Worm (Caenorhabditis elegans): ENCODE data around the gene ivph-3.
A peak's percentile ranks its signal among the peaks of the same experiment; 100 is the strongest.

The ivph-3 gene

DNA sequence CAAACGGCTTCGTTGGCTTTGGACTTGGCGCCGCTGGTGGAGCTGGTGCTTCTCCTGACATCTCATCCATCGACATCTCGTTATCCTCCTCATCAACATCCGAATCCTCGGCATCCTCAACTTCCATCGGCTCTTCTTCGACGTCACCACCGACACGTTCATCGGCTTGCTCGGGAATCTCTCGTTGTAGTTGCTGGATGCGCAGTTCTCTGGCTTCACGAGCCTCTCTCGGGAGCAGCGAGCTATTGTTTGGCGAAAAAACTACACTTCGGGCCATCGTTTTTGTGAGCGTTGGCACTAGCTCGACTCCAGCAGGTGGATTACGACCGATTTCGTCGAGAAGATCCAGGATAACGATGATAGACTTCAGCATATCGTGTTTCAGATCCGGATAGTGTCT, 7.5 kb upstream of the ivph-3 start:
- TF ChIP-seq ztf-11 (tag; optimal IDR thresholded peaks at IDR 0.05) (no peak), elt-2 (tag; optimal IDR thresholded peaks at IDR 0.05) (no peak), nhr-23 (tag; optimal IDR thresholded peaks at IDR 0.05) (no peak), lin-15B (tag; optimal IDR thresholded peaks at IDR 0.05) (no peak), snpc-4 (tag; optimal IDR thresholded peaks at IDR 0.05) (no peak)

DNA sequence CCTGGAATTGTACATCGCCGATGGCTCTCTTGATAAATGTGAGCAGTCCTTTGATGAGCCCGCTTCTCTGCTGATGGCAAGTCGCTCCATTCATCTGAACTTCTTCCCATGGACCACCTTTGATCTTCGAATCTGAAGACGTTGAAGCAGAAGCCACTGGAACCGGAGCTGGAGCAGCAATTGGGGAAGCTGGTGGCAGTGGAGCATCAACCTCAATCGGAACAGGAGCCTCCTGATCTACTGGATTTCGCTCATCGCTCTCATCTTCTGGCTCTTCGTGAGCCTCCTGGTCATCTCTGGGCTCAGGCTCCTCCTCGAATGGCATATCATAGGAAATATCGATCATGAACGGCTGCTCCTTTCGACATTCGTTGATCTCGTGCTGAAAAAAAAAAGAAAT, 6.6 kb upstream of the ivph-3 start:
- TF ChIP-seq mdl-1 (tag; optimal IDR thresholded peaks at IDR 0.05) (no peak), pha-4 (tag; optimal IDR thresholded peaks at IDR 0.05) (no peak), nhr-76 (tag; optimal IDR thresholded peaks at IDR 0.05) (no peak), unc-39 (tag; optimal IDR thresholded peaks at IDR 0.05) (no peak), nhr-67 (tag; optimal IDR thresholded peaks at IDR 0.05) (no peak), nhr-11 (tag; optimal IDR thresholded peaks at IDR 0.05) (no peak), nhr-237 (tag; optimal IDR thresholded peaks at IDR 0.05) (no peak), tbx-2 (tag; optimal IDR thresholded peaks at IDR 0.05) (no peak), nhr-25 (tag; optimal IDR thresholded peaks at IDR 0.05) (no peak), ceh-28 (tag; optimal IDR thresholded peaks at IDR 0.05) (no peak), nhr-28 (tag; optimal IDR thresholded peaks at IDR 0.05) (no peak), pqm-1 (tag; optimal IDR thresholded peaks at IDR 0.05) (no peak), daf-12 (tag; optimal IDR thresholded peaks at IDR 0.05) (no peak)

DNA sequence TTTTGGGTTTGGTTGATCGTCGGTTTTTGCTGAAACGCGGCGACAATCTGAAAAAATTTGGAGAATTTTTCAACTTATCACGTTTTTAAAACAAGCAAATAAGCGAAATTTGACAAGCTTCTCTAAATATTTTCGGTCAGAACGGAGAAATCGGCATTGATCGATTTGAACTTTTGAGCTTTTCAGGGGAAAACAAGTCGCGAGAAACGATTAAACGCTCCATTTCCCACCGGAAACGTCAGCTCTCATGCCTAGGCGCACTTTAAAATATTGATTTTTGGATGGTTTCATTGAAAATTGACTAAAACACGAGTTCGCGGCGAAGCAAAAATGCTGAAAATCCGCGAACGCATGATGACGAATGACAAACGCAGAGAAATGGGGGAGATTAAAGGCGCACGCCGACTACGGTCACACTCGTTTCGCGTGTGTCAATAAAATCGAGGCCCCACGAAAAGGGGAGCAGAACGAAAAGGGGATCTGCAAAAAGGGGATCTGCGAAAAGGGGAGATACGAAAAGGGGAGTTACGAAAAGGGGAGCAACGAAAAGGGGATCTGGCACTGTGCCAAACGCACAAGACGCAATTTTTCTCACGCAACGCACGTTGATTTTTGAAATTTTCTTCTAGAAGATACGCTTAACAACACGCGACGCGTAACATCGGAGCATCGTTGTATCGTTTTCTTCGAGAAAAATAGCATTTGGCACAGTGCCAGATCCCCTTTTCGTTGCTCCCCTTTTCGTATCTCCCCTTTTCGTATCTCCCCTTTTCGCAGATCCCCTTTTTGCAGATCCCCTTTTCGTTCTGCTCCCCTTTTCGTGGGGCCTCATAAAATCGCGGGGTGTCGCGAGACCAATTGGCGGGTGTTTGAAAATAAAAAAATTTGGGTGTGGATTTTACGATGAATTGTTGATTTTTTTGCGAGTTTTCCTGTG, 3.2 kb upstream of the ivph-3 start, which contains the start of gene eel-1:
Gene eel-1, minus strand, starts transcription at position 51 of the 937 bp plus-strand sequence.
- TF ChIP-seq nhr-77 (tag; optimal IDR thresholded peaks at IDR 0.05) (peak; percentile 73), nhr-25 (tag; optimal IDR thresholded peaks at IDR 0.05) (peak; percentile 75), hmg-11 (tag; optimal IDR thresholded peaks at IDR 0.05) (peak; percentile 73), pqm-1 (tag; optimal IDR thresholded peaks at IDR 0.05) (peak; percentile 65), nhr-11 (tag; optimal IDR thresholded peaks at IDR 0.05) (peak; percentile 60), tbx-2 (tag; optimal IDR thresholded peaks at IDR 0.05) (peak; percentile 89), mdl-1 (tag; optimal IDR thresholded peaks at IDR 0.05) (peak; percentile 46), nhr-43 (tag; optimal IDR thresholded peaks at IDR 0.05; ENCODE audit: poor library complexity, severe bottlenecking) (peak; percentile 97), skn-1 (tag; optimal IDR thresholded peaks at IDR 0.05) (peak; percentile 74), fkh-10 (GFP tag; optimal IDR thresholded peaks at IDR 0.05) (peak; percentile 42), ceh-82 (tag; optimal IDR thresholded peaks at IDR 0.05) (peak; percentile 87), nhr-23 (tag; optimal IDR thresholded peaks at IDR 0.05) (peak; percentile 84), R02D3.7 (tag; optimal IDR thresholded peaks at IDR 0.05) (peak; percentile 83), elt-2 (tag; optimal IDR thresholded peaks at IDR 0.05) (peak; percentile 63), elt-3 (tag; optimal IDR thresholded peaks at IDR 0.05) (peak in 1 of 3 experiments; percentile 11), lsy-12 (tag; optimal IDR thresholded peaks at IDR 0.05) (peak; percentile 93), ZK546.5 (tag; optimal IDR thresholded peaks at IDR 0.05) (peak; percentile 28), elt-1 (tag; optimal IDR thresholded peaks at IDR 0.05) (peak; percentile 17), lin-15B (tag; optimal IDR thresholded peaks at IDR 0.05) (peak; percentile 88), nfya-1 (tag; optimal IDR thresholded peaks at IDR 0.05; ENCODE audit: insufficient read depth) (peak; percentile 92), aly-2 (tag; optimal IDR thresholded peaks at IDR 0.05) (peak; percentile 47), lin-39 (tag; optimal IDR thresholded peaks at IDR 0.05) (peak; percentile 80), egl-5 (tag; optimal IDR thresholded peaks at IDR 0.05) (peak; percentile 95), pha-4 (tag; optimal IDR thresholded peaks at IDR 0.05) (peak; percentile 88), ama-1 (optimal IDR thresholded peaks at IDR 0.05) (peak; percentile 2), jun-1 (tag; optimal IDR thresholded peaks at IDR 0.05) (peak; percentile 75), snpc-4 (tag; optimal IDR thresholded peaks at IDR 0.05) (peak; percentile 69), ztf-4 (tag; optimal IDR thresholded peaks at IDR 0.05) (peak; percentile 37), unc-62 (GFP tag; optimal IDR thresholded peaks at IDR 0.05) (peak; percentile 54), ceh-28 (tag; optimal IDR thresholded peaks at IDR 0.05) (peak; percentile 77), egl-27 (tag; optimal IDR thresholded peaks at IDR 0.05) (peak; percentile 81), nhr-76 (tag; optimal IDR thresholded peaks at IDR 0.05) (peak; percentile 11)

Data from whole organism, L3 larva.